Worm (Caenorhabditis elegans): ENCODE results near the gene glb-15.

DNA sequence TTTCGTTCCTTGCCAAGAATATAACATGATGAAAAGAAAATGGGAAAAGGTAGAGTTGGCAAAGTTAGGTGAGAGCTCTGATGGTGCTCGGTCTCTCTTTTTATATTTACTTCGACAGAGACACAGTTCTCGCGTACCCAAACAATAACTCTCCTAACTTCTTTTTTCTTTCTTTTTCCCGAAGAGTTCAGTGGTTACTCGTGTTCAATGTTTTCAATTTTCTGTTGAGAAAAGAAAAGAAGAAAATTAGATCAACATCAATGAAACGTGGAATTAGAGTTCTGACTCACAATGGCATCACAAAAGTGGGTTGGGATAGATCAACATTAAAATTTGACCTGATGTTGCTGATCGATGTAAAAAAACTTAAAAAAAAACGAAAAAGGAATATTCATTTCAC lies 11.6 kb downstream of the glb-15 start, which contains the start of gene idpp-16:
- TF ChIP-seq him-1 (tag; optimal IDR thresholded peaks at IDR 0.05) (no peak), dao-5 (tag; optimal IDR thresholded peaks at IDR 0.05) (no peak)
